Fruit fly (Drosophila melanogaster) whole organism, adult: ENCODE results near the gene TwdlW.
A peak's percentile ranks its signal among the peaks of the same experiment; 100 is the strongest.

Source experiments
- CG11617 ChIP-seq: fragments of 200-800 bp; sonication (Bioruptor generic); optimal IDR thresholded peaks from 2 replicates; lab custom pipeline; 2017; ENCODE audit warnings: mild to moderate bottlenecking, missing biosample characterization, missing genetic modification reagents, missing genetic modification characterization
- CG12768 ChIP-seq: fragments of 200-800 bp; sonication (Bioruptor generic); optimal IDR thresholded peaks from 2 replicates; lab custom pipeline; 2017; ENCODE audit warnings: missing biosample characterization, missing genetic modification characterization, mild to moderate bottlenecking, moderate library complexity, missing genetic modification reagents
- CG14711 ChIP-seq: fragments of 200-800 bp; sonication (Bioruptor generic); optimal IDR thresholded peaks from 2 replicates; lab custom pipeline; 2018; ENCODE audit warnings: missing biosample characterization, mild to moderate bottlenecking, missing genetic modification characterization, moderate library complexity
- CG1620 ChIP-seq: fragments of 200-800 bp; sonication (Bioruptor generic); optimal IDR thresholded peaks from 2 replicates; lab custom pipeline; 2016; ENCODE audit warnings: missing biosample characterization, missing genetic modification characterization
- CG33017 ChIP-seq: fragments of 200-800 bp; sonication (Bioruptor generic); optimal IDR thresholded peaks from 2 replicates; lab custom pipeline; 2018; ENCODE audit warnings: missing biosample characterization, mild to moderate bottlenecking, missing genetic modification characterization, moderate library complexity
- CG5204 ChIP-seq: fragments of 200-800 bp; sonication (Bioruptor generic); optimal IDR thresholded peaks from 2 replicates; lab custom pipeline; 2016; ENCODE audit warnings: missing biosample characterization, missing genetic modification characterization
- CG7045 ChIP-seq: fragments of 200-800 bp; sonication (Bioruptor generic); optimal IDR thresholded peaks from 2 replicates; lab custom pipeline; 2017; ENCODE audit warnings: missing biosample characterization, mild to moderate bottlenecking, missing genetic modification characterization
- CG7101 ChIP-seq: fragments of 200-800 bp; sonication (Bioruptor generic); optimal IDR thresholded peaks from 2 replicates; lab custom pipeline; 2018; ENCODE audit warnings: missing biosample characterization, mild to moderate bottlenecking, missing genetic modification characterization, moderate library complexity
- Clk ChIP-seq: fragments of 200-800 bp; sonication (Bioruptor generic); optimal IDR thresholded peaks from 2 replicates; lab custom pipeline; 2017; ENCODE audit warnings: missing biosample characterization, missing genetic modification characterization
- Crg-1 ChIP-seq: fragments of 200-800 bp; sonication (Bioruptor generic); optimal IDR thresholded peaks from 2 replicates; lab custom pipeline; 2016; ENCODE audit warnings: missing biosample characterization, missing genetic modification characterization
- Hr96 ChIP-seq: fragments of 200-800 bp; sonication (Bioruptor generic); optimal IDR thresholded peaks from 2 replicates; lab custom pipeline; 2016; ENCODE audit warnings: missing biosample characterization, missing genetic modification characterization
- Mnt ChIP-seq: fragments of 200-800 bp; sonication (Bioruptor generic); optimal IDR thresholded peaks from 2 replicates; lab custom pipeline; 2016; ENCODE audit warnings: missing biosample characterization, mild to moderate bottlenecking, missing genetic modification characterization
- bab1 ChIP-seq: fragments of 200-800 bp; sonication (Bioruptor generic); optimal IDR thresholded peaks from 3 replicates; lab custom pipeline; 2019; ENCODE audit warnings: missing biosample characterization, mild to moderate bottlenecking, missing genetic modification characterization, moderate library complexity
- cic ChIP-seq: fragments of 200-800 bp; sonication (Bioruptor generic); optimal IDR thresholded peaks from 2 replicates; lab custom pipeline; 2017; ENCODE audit warnings: missing biosample characterization, mild to moderate bottlenecking, missing genetic modification characterization, moderate library complexity
- cnc ChIP-seq, 2 experiments: fragments of >200 bp; optimal IDR thresholded peaks; 2 replicates each; lab custom pipeline; 2017
- kay ChIP-seq: fragments of 200-800 bp; sonication (Bioruptor generic); peaks from one replicate; lab custom pipeline; 2016; ENCODE audit warnings: missing biosample characterization, missing genetic modification characterization, borderline replicate concordance
- ovo ChIP-seq: fragments of 200-800 bp; sonication (Bioruptor generic); optimal IDR thresholded peaks from 2 replicates; lab custom pipeline; 2016; ENCODE audit warnings: missing biosample characterization, missing genetic modification characterization
- pad ChIP-seq: fragments of 200-800 bp; sonication (Bioruptor generic); optimal IDR thresholded peaks from 3 replicates; lab custom pipeline; 2017; ENCODE audit warnings: missing biosample characterization, missing genetic modification characterization, mild to moderate bottlenecking, moderate library complexity, missing genetic modification reagents
- tj ChIP-seq: fragments of 200-800 bp; sonication (Bioruptor generic); optimal IDR thresholded peaks from 3 replicates; lab custom pipeline; 2017; ENCODE audit warnings: missing biosample characterization, mild to moderate bottlenecking, missing genetic modification characterization, moderate library complexity
- toe ChIP-seq: fragments of 200-800 bp; sonication (Bioruptor generic); optimal IDR thresholded peaks from 2 replicates; lab custom pipeline; 2016; ENCODE audit warnings: missing biosample characterization, missing genetic modification characterization

Gene TwdlW

dm6 chr3R:17147647-17148244 is 5.5 kb upstream of the TwdlW start:
- no peak for TF ChIP-seq Crg-1 (GFP tag; lab: Kevin White, UChicago)
- no peak for TF ChIP-seq CG1620
- peak; percentile 43 for TF ChIP-seq Mnt (GFP tag; lab: Kevin White, UChicago)
- TF ChIP-seq Clk (GFP tag; lab: Kevin White, UChicago), result no peak
- peak; percentile 7 for TF ChIP-seq CG7101 (tag; lab: Kevin White, UChicago)

dm6 chr3R:17138699-17139098 is 3.5 kb downstream of the TwdlW start, which contains the start of gene CG5265:
TSS of gene CG5265 (plus strand) at chr3R:17138999.
- TF ChIP-seq CG7045 (GFP tag; lab: Kevin White, UChicago) (no peak), CG12768 (GFP tag; lab: Kevin White, UChicago) (no peak), tj (GFP tag; lab: Kevin White, UChicago) (no peak)

- TF ChIP-seq Crg-1 (GFP tag; lab: Kevin White, UChicago), result no peak
- no peak for TF ChIP-seq cic (GFP tag; lab: Kevin White, UChicago)
These were observed 4.6 kb downstream of the TwdlW start, which contains the start of gene CG5255 for dm6 chr3R:17137593-17137992. TSS of gene CG5255 (plus strand) at chr3R:17137893.

DNA sequence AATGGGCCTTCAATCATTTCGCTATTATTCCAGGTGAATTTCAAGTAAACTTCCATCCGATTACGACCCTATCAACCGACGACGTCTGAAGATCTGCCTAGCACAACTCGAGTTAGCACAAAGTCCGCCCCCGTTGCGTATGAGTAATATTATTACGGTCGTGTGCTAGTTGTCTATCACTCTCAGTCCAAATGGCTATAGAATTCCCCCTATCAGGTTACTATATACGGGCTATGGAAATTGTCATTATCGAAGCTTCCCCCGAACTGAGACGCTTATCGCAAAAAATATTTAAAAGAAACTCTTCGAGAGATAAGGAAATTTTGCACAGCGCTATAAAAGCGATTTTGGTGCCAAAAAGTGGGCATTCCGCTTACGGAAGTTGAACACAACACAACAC is 6.5 kb downstream of the TwdlW start, which contains the start of gene CG5246:
CG5246 (plus strand) TSS at position 365 of the 400 bp plus-strand sequence.
- peak; percentile 52 for TF ChIP-seq kay (GFP tag; lab: Kevin White, UChicago)
- no peak for TF ChIP-seq tj (GFP tag; lab: Kevin White, UChicago)
- TF ChIP-seq Hr96, result peak; percentile 1

DNA sequence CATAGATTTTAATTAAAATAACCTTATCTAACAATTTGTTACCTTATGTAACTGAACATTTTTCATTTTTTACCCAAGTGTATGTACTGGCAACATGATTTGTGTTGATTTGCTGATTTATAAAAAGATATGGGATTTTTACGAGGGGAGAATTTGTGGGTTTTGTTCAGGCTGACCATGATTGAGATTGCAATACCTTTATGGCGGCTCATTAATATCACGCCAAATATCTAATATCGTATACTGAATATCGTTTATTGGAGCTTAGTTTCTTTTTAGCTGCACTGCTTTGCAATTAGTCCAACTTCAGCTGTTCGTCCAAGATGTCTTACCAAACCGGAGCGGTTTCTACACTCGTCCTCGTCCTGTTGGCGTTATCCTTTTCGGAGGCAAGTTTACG is 8.3 kb downstream of the TwdlW start, which contains the start of gene CG31267:
CG31267 (plus strand) TSS at position 301 of the 400 bp plus-strand sequence.
- TF ChIP-seq CG1620, result no peak
- TF ChIP-seq CG14711, result no peak
- TF ChIP-seq CG7101 (tag; lab: Kevin White, UChicago), result no peak
- TF ChIP-seq CG33017 (tag; lab: Kevin White, UChicago), result no peak
- TF ChIP-seq toe (GFP tag; lab: Kevin White, UChicago), result no peak
- TF ChIP-seq CG11617, result no peak
- no peak for TF ChIP-seq ovo (GFP tag; lab: Kevin White, UChicago)
- no peak for TF ChIP-seq Mnt (GFP tag; lab: Kevin White, UChicago)
- no peak for TF ChIP-seq cic (GFP tag; lab: Kevin White, UChicago)
- no peak for TF ChIP-seq CG12768 (GFP tag; lab: Kevin White, UChicago)
- no peak for TF ChIP-seq Hr96
- TF ChIP-seq kay (GFP tag; lab: Kevin White, UChicago), result no peak
- no peak for TF ChIP-seq bab1
- TF ChIP-seq CG7045 (GFP tag; lab: Kevin White, UChicago), result no peak
- no peak for TF ChIP-seq Crg-1 (GFP tag; lab: Kevin White, UChicago)

DNA sequence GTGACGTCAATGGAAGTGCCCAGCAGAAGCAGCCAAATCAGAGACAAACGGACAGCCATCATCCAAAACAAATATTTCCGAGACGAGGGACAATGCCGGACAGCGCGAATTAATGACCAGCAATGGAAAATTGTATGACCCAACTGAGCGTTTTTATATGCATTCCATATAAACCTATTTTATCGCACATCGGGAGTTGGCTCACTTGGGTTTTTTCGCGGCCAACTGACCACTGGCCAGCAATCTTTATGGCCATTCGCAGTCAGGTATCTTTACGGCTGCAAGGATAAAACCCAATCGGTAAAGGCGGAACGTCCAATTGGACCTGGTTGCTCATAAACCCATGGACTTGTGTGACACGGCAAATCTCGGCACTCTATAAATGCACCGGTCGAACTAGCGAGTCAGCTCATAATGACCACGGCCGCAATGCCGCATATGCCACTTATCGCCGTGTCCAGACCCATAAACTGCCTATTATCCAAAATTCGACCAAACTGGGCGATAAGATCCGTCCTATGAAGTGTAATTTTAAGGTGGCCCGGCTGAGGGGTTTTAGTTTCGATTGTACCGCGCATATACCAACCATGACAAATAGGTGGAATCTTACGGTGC is 10.0 kb downstream of the TwdlW start, which contains the start of the genes CG4053 and CG31266:
CG4053 (minus strand) TSS at position 101 of the 615 bp plus-strand sequence.
CG31266 (plus strand) TSS at position 565 of the 615 bp plus-strand sequence.
- no peak for TF ChIP-seq tj (GFP tag; lab: Kevin White, UChicago)
- no peak for TF ChIP-seq Clk (GFP tag; lab: Kevin White, UChicago)
- no peak for TF ChIP-seq cic (GFP tag; lab: Kevin White, UChicago)
- no peak for TF ChIP-seq CG1620
- no peak for TF ChIP-seq bab1
- TF ChIP-seq Crg-1 (GFP tag; lab: Kevin White, UChicago), result no peak
- TF ChIP-seq CG5204 (GFP tag; lab: Kevin White, UChicago), result no peak
- TF ChIP-seq CG7101 (tag; lab: Kevin White, UChicago), result no peak
- TF ChIP-seq cnc (optimal IDR thresholded peaks at IDR 0.05; lab: Kevin White, UChicago), result no peak
- no peak for TF ChIP-seq CG14711

dm6 chr3R:17130326-17130725 is 11.9 kb downstream of the TwdlW start, which contains the start of gene CG17475:
TSS of gene CG17475 (minus strand) at chr3R:17130426.
- TF ChIP-seq CG5204 (GFP tag; lab: Kevin White, UChicago) (no peak), CG7045 (GFP tag; lab: Kevin White, UChicago) (no peak), CG11617 (no peak), ovo (GFP tag; lab: Kevin White, UChicago) (no peak), Mnt (GFP tag; lab: Kevin White, UChicago) (no peak), tj (GFP tag; lab: Kevin White, UChicago) (no peak), CG7101 (tag; lab: Kevin White, UChicago) (no peak), Hr96 (no peak)

DNA sequence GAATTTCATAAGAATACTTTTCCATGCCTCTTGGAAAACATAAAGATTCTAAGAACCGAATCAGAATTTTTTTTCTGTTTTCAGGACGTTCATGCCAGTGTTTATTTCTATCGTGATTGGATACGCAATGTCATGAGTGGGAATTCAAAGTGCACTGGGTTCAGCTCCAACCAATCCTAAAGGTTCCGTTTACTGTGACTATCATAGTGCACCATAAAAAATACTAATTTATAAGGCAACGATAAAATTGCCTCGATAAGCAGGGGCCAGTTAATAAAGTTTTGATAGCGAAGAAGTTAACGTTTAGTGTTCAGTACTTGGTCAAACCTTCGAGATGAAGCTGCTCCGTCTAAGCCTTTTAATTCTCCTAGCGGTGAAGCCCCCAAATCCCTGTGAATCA is 14.3 kb downstream of the TwdlW start, which contains the start of gene CG31265:
CG31265 (plus strand) TSS at position 301 of the 400 bp plus-strand sequence.
- TF ChIP-seq Crg-1 (GFP tag; lab: Kevin White, UChicago) (no peak), Clk (GFP tag; lab: Kevin White, UChicago) (no peak), bab1 (no peak), CG12768 (GFP tag; lab: Kevin White, UChicago) (no peak), cic (GFP tag; lab: Kevin White, UChicago) (no peak), pad (GFP tag; lab: Kevin White, UChicago) (no peak), cnc (optimal IDR thresholded peaks at IDR 0.05; lab: Kevin White, UChicago) (no peak), CG1620 (no peak), CG33017 (tag; lab: Kevin White, UChicago) (no peak)
